Fruit fly (Drosophila melanogaster) whole organism, wandering third instar larva: ENCODE results near the gene CG32091.

Source experiments
- Abd-B ChIP-seq: fragments of >200 bp; optimal IDR thresholded peaks from 2 replicates; lab custom pipeline; 2017; ENCODE audit warnings: missing biosample characterization, missing genetic modification characterization
- CG32264 ChIP-seq: fragments of 200-800 bp; sonication (Bioruptor generic); optimal IDR thresholded peaks from 2 replicates; lab custom pipeline; 2016; ENCODE audit warnings: missing biosample characterization, missing genetic modification characterization
- CG9705 ChIP-seq: fragments of 200-800 bp; sonication (Bioruptor generic); optimal IDR thresholded peaks from 2 replicates; lab custom pipeline; 2018; ENCODE audit warnings: missing biosample characterization, mild to moderate bottlenecking, missing genetic modification characterization
- CrebA ChIP-seq: fragments of 200-800 bp; sonication (Bioruptor generic); optimal IDR thresholded peaks from 2 replicates; lab custom pipeline; 2016; ENCODE audit warnings: missing biosample characterization, mild to moderate bottlenecking, missing genetic modification characterization, borderline replicate concordance
- Dfd ChIP-seq: fragments of >200 bp; optimal IDR thresholded peaks from 2 replicates; lab custom pipeline; 2017; ENCODE audit warnings: missing biosample characterization, missing genetic modification characterization
- Dif ChIP-seq: fragments of 200-275, 200-300 bp; sonication (Bioruptor generic); optimal IDR thresholded peaks from 2 replicates; lab custom pipeline; 2018; ENCODE audit warnings: missing biosample characterization, missing genetic modification characterization; ENCODE audit not compliant: partially characterized antibody
- GATAd ChIP-seq: sonication (Bioruptor generic); optimal IDR thresholded peaks from 2 replicates; lab custom pipeline; 2016; ENCODE audit warnings: missing biosample characterization, missing genetic modification characterization
- HLH106 ChIP-seq: fragments of 200-800 bp; optimal IDR thresholded peaks from 3 replicates; lab custom pipeline; 2019; ENCODE audit warnings: missing biosample characterization, mild to moderate bottlenecking, missing genetic modification characterization, moderate library complexity
- Hnf4 ChIP-seq: fragments of 200-800 bp; sonication (Bioruptor generic); optimal IDR thresholded peaks from 2 replicates; lab custom pipeline; 2016; ENCODE audit warnings: missing biosample characterization, mild to moderate bottlenecking, missing genetic modification characterization
- Hr78 ChIP-seq: fragments of >200 bp; optimal IDR thresholded peaks from 2 replicates; lab custom pipeline; 2017; ENCODE audit warnings: missing biosample characterization, missing genetic modification characterization
- Hr83 ChIP-seq: fragments of 200-300 bp; sonication (Bioruptor generic); optimal IDR thresholded peaks from 2 replicates; lab custom pipeline; 2016; ENCODE audit warnings: missing biosample characterization, mild to moderate bottlenecking, missing genetic modification characterization, moderate library complexity; ENCODE audit not compliant: poor library complexity, severe bottlenecking
- Jra ChIP-seq: sonication (Bioruptor generic); optimal IDR thresholded peaks from 2 replicates; lab custom pipeline; 2016; ENCODE audit warnings: missing biosample characterization, missing genetic modification characterization
- Mio ChIP-seq: sonication (Bioruptor generic); optimal IDR thresholded peaks from 2 replicates; lab custom pipeline; 2016; ENCODE audit warnings: missing biosample characterization, missing genetic modification characterization
- Myc ChIP-seq: fragments of >200 bp; optimal IDR thresholded peaks from 2 replicates; lab custom pipeline; 2017
- N ChIP-seq: fragments of >200 bp; optimal IDR thresholded peaks from 2 replicates; lab custom pipeline; 2018; ENCODE audit warnings: missing biosample characterization, missing external identifiers, missing genetic modification characterization
- OdsH ChIP-seq: fragments of 200-800 bp; sonication (Bioruptor generic); optimal IDR thresholded peaks from 2 replicates; lab custom pipeline; 2016; ENCODE audit warnings: missing biosample characterization, mild to moderate bottlenecking, missing genetic modification characterization
- Rel ChIP-seq, 2 experiments: fragments of 200-800 bp; sonication (Bioruptor generic) in 1 of 2; optimal IDR thresholded peaks; 2 replicates in 1 of 2; 3 replicates in 1 of 2; lab custom pipeline; 2016 to 2019; ENCODE audit warnings: mild to moderate bottlenecking in 2 of 2, missing biosample characterization in 2 of 2, missing genetic modification characterization in 2 of 2, moderate library complexity in 1 of 2
- Sp1 ChIP-seq: fragments of 200-800 bp; sonication (Bioruptor generic); optimal IDR thresholded peaks from 3 replicates; lab custom pipeline; 2019; ENCODE audit warnings: missing biosample characterization, mild to moderate bottlenecking, missing genetic modification characterization, moderate library complexity
- Vsx2 ChIP-seq: fragments of 200-300, 225-300 bp; sonication (Bioruptor generic); optimal IDR thresholded peaks from 2 replicates; lab custom pipeline; 2018; ENCODE audit warnings: missing biosample characterization, missing genetic modification characterization; ENCODE audit not compliant: partially characterized antibody
- br ChIP-seq: fragments of 200-800 bp; sonication (Bioruptor generic); optimal IDR thresholded peaks from 2 replicates; lab custom pipeline; 2016; ENCODE audit warnings: missing biosample characterization, missing genetic modification characterization
- brk ChIP-seq: fragments of 200-800 bp; sonication (Bioruptor generic); optimal IDR thresholded peaks from 2 replicates; lab custom pipeline; 2016; ENCODE audit warnings: missing biosample characterization, mild to moderate bottlenecking, missing genetic modification characterization
- dl ChIP-seq, 2 experiments: fragments of 175-275, 200-275 bp in 1 of 2; fragments of 200-275 bp in 1 of 2; sonication (Bioruptor generic); optimal IDR thresholded peaks; lab custom pipeline; 2018; ENCODE audit warnings: mild to moderate bottlenecking in 2 of 2, missing biosample characterization in 2 of 2, missing genetic modification characterization in 2 of 2, moderate library complexity in 2 of 2; ENCODE audit not compliant: partially characterized antibody in 2 of 2, insufficient read depth in 1 of 2
- dmrt93B ChIP-seq: fragments of 200-800 bp; sonication (Bioruptor generic); optimal IDR thresholded peaks from 2 replicates; lab custom pipeline; 2018; ENCODE audit warnings: missing biosample characterization, mild to moderate bottlenecking, missing genetic modification characterization
- dsf ChIP-seq: sonication (Bioruptor generic); optimal IDR thresholded peaks from 2 replicates; lab custom pipeline; 2016; ENCODE audit warnings: missing biosample characterization, missing genetic modification characterization, borderline replicate concordance
- ey ChIP-seq: fragments of 200-800 bp; sonication (Bioruptor generic); optimal IDR thresholded peaks from 2 replicates; lab custom pipeline; 2016; ENCODE audit warnings: missing biosample characterization, missing genetic modification characterization
- foxo ChIP-seq, 2 experiments: fragments of 200-800 bp; sonication (Bioruptor generic); optimal IDR thresholded peaks; 2 replicates in 1 of 2; 3 replicates in 1 of 2; lab custom pipeline; 2016 to 2017; ENCODE audit warnings: missing biosample characterization in 2 of 2, missing genetic modification characterization in 2 of 2
- fru ChIP-seq: fragments of 200-800 bp; sonication (Bioruptor generic); optimal IDR thresholded peaks from 3 replicates; lab custom pipeline; 2016; ENCODE audit warnings: missing biosample characterization, mild to moderate bottlenecking, missing genetic modification characterization
- h ChIP-seq: fragments of 200-800 bp; sonication (Bioruptor generic); optimal IDR thresholded peaks from 3 replicates; lab custom pipeline; 2016; ENCODE audit warnings: missing biosample characterization, mild to moderate bottlenecking, missing genetic modification characterization
- jim ChIP-seq: fragments of 175-275, 200-325 bp; sonication (Bioruptor generic); optimal IDR thresholded peaks from 2 replicates; lab custom pipeline; 2016; ENCODE audit warnings: missing biosample characterization, mild to moderate bottlenecking, missing genetic modification characterization
- lola ChIP-seq: fragments of >200 bp; optimal IDR thresholded peaks from 2 replicates; lab custom pipeline; 2017; ENCODE audit warnings: missing biosample characterization, missing genetic modification characterization
- pan ChIP-seq: fragments of >200 bp; optimal IDR thresholded peaks from 2 replicates; lab custom pipeline; 2017
- psq ChIP-seq: fragments of 200-800 bp; sonication (Bioruptor generic); optimal IDR thresholded peaks from 3 replicates; lab custom pipeline; 2017; ENCODE audit warnings: missing biosample characterization, mild to moderate bottlenecking, missing genetic modification characterization, moderate library complexity
- rgr ChIP-seq: fragments of 200-800 bp; sonication (Bioruptor generic); optimal IDR thresholded peaks from 3 replicates; lab custom pipeline; 2016; ENCODE audit warnings: missing biosample characterization, mild to moderate bottlenecking, missing genetic modification characterization
- sage ChIP-seq: fragments of 200-800 bp; sonication (Bioruptor generic); optimal IDR thresholded peaks from 2 replicates; lab custom pipeline; 2016; ENCODE audit warnings: missing biosample characterization, mild to moderate bottlenecking, missing genetic modification characterization
- sv ChIP-seq: fragments of 200-800 bp; sonication (Bioruptor generic); optimal IDR thresholded peaks from 3 replicates; lab custom pipeline; 2016; ENCODE audit warnings: missing biosample characterization, missing genetic modification characterization
- tai ChIP-seq: sonication (Bioruptor generic); optimal IDR thresholded peaks from 2 replicates; lab custom pipeline; 2016; ENCODE audit warnings: missing biosample characterization, missing genetic modification characterization
- usp ChIP-seq: fragments of >200 bp; optimal IDR thresholded peaks from 2 replicates; lab custom pipeline; 2017; ENCODE audit warnings: missing biosample characterization, missing genetic modification characterization
- woc ChIP-seq: sonication (Bioruptor generic); optimal IDR thresholded peaks from 2 replicates; lab custom pipeline; 2016; ENCODE audit warnings: missing biosample characterization, mild to moderate bottlenecking, missing genetic modification characterization

The CG32091 gene

dm6 chr3L:11587720-11588580 is 43.2 kb upstream of the CG32091 start, which contains the start of gene rt:
rt (minus strand) TSS chr3L:11587770.
- TF ChIP-seq sv (peak; percentile 15), pan (lab: Kevin White, UChicago) (no peak), Hr78 (GFP tag; lab: Kevin White, UChicago) (no peak), fru (GFP tag; lab: Kevin White, UChicago) (peak; percentile 74), dsf (GFP tag; lab: Kevin White, UChicago) (no peak), Myc (lab: Kevin White, UChicago) (peak; percentile 74), lola (no peak), ey (GFP tag; lab: Kevin White, UChicago) (peak; percentile 70), Dif (GFP tag; lab: Kevin White, UChicago) (no peak), GATAd (GFP tag; lab: Kevin White, UChicago) (no peak), Sp1 (peak; percentile 75), CG32264 (no peak), Vsx2 (GFP tag; lab: Kevin White, UChicago) (no peak), h (GFP tag; lab: Kevin White, UChicago) (peak; percentile 74), dmrt93B (GFP tag; lab: Kevin White, UChicago) (peak; percentile 56), HLH106 (tag; lab: Kevin White, UChicago) (peak; percentile 76), Hnf4 (peak; percentile 6), woc (GFP tag; lab: Kevin White, UChicago) (peak; percentile 89), Mio (GFP tag; lab: Kevin White, UChicago) (no peak), rgr (GFP tag; lab: Kevin White, UChicago) (peak; percentile 68), CrebA (no peak), tai (GFP tag; lab: Kevin White, UChicago) (peak; percentile 61), Hr83 (GFP tag; lab: Kevin White, UChicago) (no peak), brk (GFP tag; lab: Kevin White, UChicago) (no peak), CG9705 (GFP tag; lab: Kevin White, UChicago) (peak; percentile 62), sage (GFP tag; lab: Kevin White, UChicago) (peak; percentile 26), Abd-B (GFP tag; lab: Kevin White, UChicago) (no peak), dl (GFP tag; optimal IDR thresholded peaks at IDR 0.05; lab: Kevin White, UChicago; ENCODE audit: insufficient read depth in 1 of 2, partially characterized antibody in 2 of 2) (no peak), jim (no peak), usp (GFP tag; lab: Kevin White, UChicago) (no peak), foxo (GFP tag; optimal IDR thresholded peaks at IDR 0.05; lab: Kevin White, UChicago) (peak in 1 of 2 experiments; percentile 76), Rel (GFP tag; optimal IDR thresholded peaks at IDR 0.05; lab: Kevin White, UChicago) (no peak), Rel (tag; optimal IDR thresholded peaks at IDR 0.05; lab: Kevin White, UChicago) (peak; percentile 31), psq (GFP tag; lab: Kevin White, UChicago) (peak; percentile 38), Jra (GFP tag; lab: Kevin White, UChicago) (no peak), OdsH (GFP tag; lab: Kevin White, UChicago) (peak; percentile 39), br (GFP tag; lab: Kevin White, UChicago) (peak; percentile 68), N (no peak), Dfd (GFP tag; lab: Kevin White, UChicago) (no peak)

DNA sequence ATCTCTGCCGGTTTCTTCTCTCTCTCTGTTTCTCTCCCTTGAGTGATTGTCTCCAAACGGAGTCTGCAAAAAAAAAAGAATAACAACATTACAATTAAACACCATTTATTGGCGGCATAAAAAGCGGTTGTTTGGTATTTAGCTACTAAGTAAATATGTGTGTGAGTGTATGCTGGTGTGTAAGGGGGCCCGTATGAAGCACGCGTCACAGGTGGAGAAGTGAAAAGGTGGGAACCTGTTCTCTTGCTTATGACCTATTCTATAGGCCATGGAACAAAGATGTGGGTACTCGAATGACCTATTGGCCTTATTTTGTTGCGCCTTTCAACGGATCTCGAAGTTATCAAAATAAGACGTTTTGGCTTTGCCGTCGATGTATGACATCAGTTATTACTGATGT is 42.6 kb upstream of the CG32091 start:
- TF ChIP-seq CrebA (no peak), dmrt93B (GFP tag; lab: Kevin White, UChicago) (no peak), Hnf4 (no peak), br (GFP tag; lab: Kevin White, UChicago) (no peak), dsf (GFP tag; lab: Kevin White, UChicago) (no peak), tai (GFP tag; lab: Kevin White, UChicago) (no peak), CG32264 (no peak), Myc (lab: Kevin White, UChicago) (no peak), rgr (GFP tag; lab: Kevin White, UChicago) (no peak), N (no peak), Hr83 (GFP tag; lab: Kevin White, UChicago) (no peak), h (GFP tag; lab: Kevin White, UChicago) (no peak), psq (GFP tag; lab: Kevin White, UChicago) (no peak), ey (GFP tag; lab: Kevin White, UChicago) (no peak), brk (GFP tag; lab: Kevin White, UChicago) (no peak), OdsH (GFP tag; lab: Kevin White, UChicago) (no peak), Abd-B (GFP tag; lab: Kevin White, UChicago) (no peak), Vsx2 (GFP tag; lab: Kevin White, UChicago) (no peak)
